Worm (Caenorhabditis elegans) whole organism, late embryonic: Measurements from ENCODE around the gene git-1.

Experiments
- C08G9.2 ChIP-seq: sonication (generic microtip); optimal IDR thresholded peaks from 2 replicates; lab custom pipeline; 2016; ENCODE audit warnings: mild to moderate bottlenecking, missing genetic modification characterization, moderate library complexity, missing compliant biosample characterization
- C38D4.7 ChIP-seq: fragments of 200-800 bp; sonication (Bioruptor generic); optimal IDR thresholded peaks from 2 replicates; lab custom pipeline; 2018; ENCODE audit warnings: mild to moderate bottlenecking, missing genetic modification characterization, moderate library complexity, missing compliant biosample characterization
- F13H6.1 ChIP-seq: sonication (generic microtip); optimal IDR thresholded peaks from 2 replicates; lab custom pipeline; 2016; ENCODE audit warnings: missing genetic modification characterization, missing compliant biosample characterization
- K02D7.2 ChIP-seq: sonication (generic microtip); optimal IDR thresholded peaks from 2 replicates; lab custom pipeline; 2017; ENCODE audit warnings: mild to moderate bottlenecking, missing genetic modification characterization, missing compliant biosample characterization
- K09A11.1 ChIP-seq: sonication (generic microtip); optimal IDR thresholded peaks from 2 replicates; lab custom pipeline; 2017; ENCODE audit warnings: antibody characterized with exemption, mild to moderate bottlenecking, missing genetic modification characterization, missing compliant biosample characterization; ENCODE audit not compliant: insufficient read depth
- T23F11.4 ChIP-seq: fragments of 200-800 bp; sonication (Bioruptor generic); optimal IDR thresholded peaks from 2 replicates; lab custom pipeline; 2018; ENCODE audit warnings: mild to moderate bottlenecking, missing genetic modification characterization, missing compliant biosample characterization
- Y22D7AL.16 ChIP-seq: sonication (generic microtip); optimal IDR thresholded peaks from 2 replicates; lab custom pipeline; 2016; ENCODE audit warnings: missing genetic modification characterization, missing compliant biosample characterization
- ahr-1 ChIP-seq: sonication (generic microtip); optimal IDR thresholded peaks from 2 replicates; lab custom pipeline; 2016; ENCODE audit warnings: missing genetic modification characterization, missing compliant biosample characterization
- ceh-14 ChIP-seq: sonication (generic microtip); optimal IDR thresholded peaks from 2 replicates; lab custom pipeline; 2016; ENCODE audit warnings: missing genotype, missing genetic modification characterization, missing compliant biosample characterization
- ceh-19 ChIP-seq: fragments of 200-800 bp; sonication (Bioruptor generic); optimal IDR thresholded peaks from 2 replicates; lab custom pipeline; 2018; ENCODE audit warnings: mild to moderate bottlenecking, missing genetic modification characterization, missing compliant biosample characterization
- ceh-24 ChIP-seq: sonication (generic microtip); optimal IDR thresholded peaks from 2 replicates; lab custom pipeline; 2016; ENCODE audit warnings: mild to moderate bottlenecking, missing genetic modification characterization, missing compliant biosample characterization
- ceh-30 ChIP-seq: fragments of 150-350 bp; optimal IDR thresholded peaks from 2 replicates; lab custom pipeline; 2014; ENCODE audit warnings: missing biosample characterization, missing genetic modification characterization
- ceh-48 ChIP-seq: sonication (generic microtip); optimal IDR thresholded peaks from 2 replicates; lab custom pipeline; 2016; ENCODE audit warnings: missing genetic modification characterization, inconsistent platforms, missing compliant biosample characterization
- ceh-9 ChIP-seq: sonication (generic microtip); optimal IDR thresholded peaks from 2 replicates; lab custom pipeline; 2016; ENCODE audit warnings: mild to moderate bottlenecking, missing genetic modification characterization, inconsistent platforms, missing compliant biosample characterization
- che-1 ChIP-seq: sonication (generic microtip); optimal IDR thresholded peaks from 2 replicates; lab custom pipeline; 2016; ENCODE audit warnings: mild to moderate bottlenecking, missing genetic modification characterization, missing compliant biosample characterization
- dve-1 ChIP-seq: sonication (generic microtip); optimal IDR thresholded peaks from 2 replicates; lab custom pipeline; 2017; ENCODE audit warnings: antibody characterized with exemption, mild to moderate bottlenecking, missing genetic modification characterization, missing compliant biosample characterization
- elt-2 ChIP-seq: sonication (generic microtip); optimal IDR thresholded peaks from 2 replicates; lab custom pipeline; 2016; ENCODE audit warnings: missing genetic modification reagents, missing genetic modification characterization, missing compliant biosample characterization
- elt-4 ChIP-seq: sonication (generic microtip); optimal IDR thresholded peaks from 2 replicates; lab custom pipeline; 2016; ENCODE audit warnings: missing genetic modification characterization, missing compliant biosample characterization
- ets-4 ChIP-seq: sonication (generic microtip); optimal IDR thresholded peaks from 2 replicates; lab custom pipeline; 2016; ENCODE audit warnings: missing genetic modification characterization, missing compliant biosample characterization
- fax-1 ChIP-seq: sonication (generic microtip); optimal IDR thresholded peaks from 2 replicates; lab custom pipeline; 2016; ENCODE audit warnings: missing genotype, missing genetic modification characterization, missing compliant biosample characterization
- fkh-10 ChIP-seq: fragments of 150-350 bp; optimal IDR thresholded peaks from 2 replicates; lab custom pipeline; 2014; ENCODE audit warnings: missing biosample characterization, missing genetic modification reagents, missing genetic modification characterization
- fkh-6 ChIP-seq: sonication (generic microtip); optimal IDR thresholded peaks from 2 replicates; lab custom pipeline; 2016; ENCODE audit warnings: missing genetic modification characterization, missing compliant biosample characterization
- hlh-13 ChIP-seq: fragments of 200-800 bp; sonication (Bioruptor generic); optimal IDR thresholded peaks from 2 replicates; lab custom pipeline; 2018; ENCODE audit warnings: mild to moderate bottlenecking, missing genetic modification characterization, missing compliant biosample characterization
- hlh-15 ChIP-seq: sonication (generic microtip); optimal IDR thresholded peaks from 2 replicates; lab custom pipeline; 2016; ENCODE audit warnings: missing genetic modification characterization, missing compliant biosample characterization
- hlh-6 ChIP-seq: sonication (generic microtip); optimal IDR thresholded peaks from 2 replicates; lab custom pipeline; 2016; ENCODE audit warnings: missing genotype, missing genetic modification characterization, missing compliant biosample characterization
- hlh-8 ChIP-seq: sonication (generic microtip); optimal IDR thresholded peaks from 2 replicates; lab custom pipeline; 2016; ENCODE audit warnings: missing genotype, missing genetic modification characterization, missing compliant biosample characterization
- lim-6 ChIP-seq: sonication (generic microtip); optimal IDR thresholded peaks from 2 replicates; lab custom pipeline; 2016; ENCODE audit warnings: missing genetic modification characterization, missing compliant biosample characterization
- lin-11 ChIP-seq: fragments of 200-800 bp; sonication (Bioruptor generic); optimal IDR thresholded peaks from 2 replicates; lab custom pipeline; 2018; ENCODE audit warnings: mild to moderate bottlenecking, missing genetic modification characterization, missing compliant biosample characterization
- madf-2 ChIP-seq: sonication (generic microtip); optimal IDR thresholded peaks from 2 replicates; lab custom pipeline; 2017; ENCODE audit warnings: missing genetic modification characterization, missing compliant biosample characterization
- nfya-1 ChIP-seq: sonication (generic microtip); optimal IDR thresholded peaks from 2 replicates; lab custom pipeline; 2017; ENCODE audit warnings: missing genetic modification characterization, mild to moderate bottlenecking, missing compliant biosample characterization, antibody characterized with exemption, moderate library complexity
- npax-4 ChIP-seq: sonication (generic microtip); optimal IDR thresholded peaks from 2 replicates; lab custom pipeline; 2016; ENCODE audit warnings: missing genetic modification characterization, missing compliant biosample characterization
- pha-2 ChIP-seq: sonication (generic microtip); optimal IDR thresholded peaks from 2 replicates; lab custom pipeline; 2017; ENCODE audit warnings: mild to moderate bottlenecking, missing genetic modification characterization, missing compliant biosample characterization
- pros-1 ChIP-seq: fragments of 150-350 bp; optimal IDR thresholded peaks from 2 replicates; lab custom pipeline; 2014; ENCODE audit warnings: missing biosample characterization, missing genetic modification reagents, missing genetic modification characterization
- sdc-2 ChIP-seq: sonication (generic microtip); optimal IDR thresholded peaks from 2 replicates; lab custom pipeline; 2016; ENCODE audit warnings: missing genotype, missing genetic modification characterization, missing compliant biosample characterization
- sox-2 ChIP-seq: fragments of 200-800 bp; sonication (Bioruptor generic); IDR thresholded peaks from 2 replicates; pipeline ENCODE4 v1.3.6; 2022; ENCODE audit warnings: missing genetic modification reagents, missing genetic modification characterization, missing compliant biosample characterization
- sox-4 ChIP-seq: sonication (generic microtip); optimal IDR thresholded peaks from 2 replicates; lab custom pipeline; 2017; ENCODE audit warnings: mild to moderate bottlenecking, missing genetic modification characterization, inconsistent platforms, missing compliant biosample characterization
- tbx-2 ChIP-seq: sonication (generic microtip); optimal IDR thresholded peaks from 2 replicates; lab custom pipeline; 2016; ENCODE audit warnings: missing genetic modification characterization, missing compliant biosample characterization
- tbx-7 ChIP-seq: sonication (generic microtip); optimal IDR thresholded peaks from 2 replicates; lab custom pipeline; 2016; ENCODE audit warnings: missing genotype, missing genetic modification characterization, missing compliant biosample characterization
- unc-3 ChIP-seq, 2 experiments: fragments of 200-800 bp in 1 of 2; sonication (Bioruptor generic) in 1 of 2; sonication (generic microtip) in 1 of 2; conservative IDR thresholded peaks in 1 of 2; optimal IDR thresholded peaks in 1 of 2; 2 replicates each; pipeline versions ENCODE4 v1.3.6 to Lab custom; 2016 to 2022; ENCODE audit warnings: missing compliant biosample characterization in 2 of 2, missing genetic modification characterization in 2 of 2, missing genetic modification reagents in 1 of 2
- unc-42 ChIP-seq: sonication (generic microtip); optimal IDR thresholded peaks from 2 replicates; lab custom pipeline; 2016; ENCODE audit warnings: missing genotype, missing genetic modification characterization, missing compliant biosample characterization
- unc-55 ChIP-seq: sonication (generic microtip); optimal IDR thresholded peaks from 2 replicates; lab custom pipeline; 2017; ENCODE audit warnings: missing biosample characterization, missing genetic modification reagents, missing genetic modification characterization

The git-1 gene

ce11 chrX:10568385-10569149 lies 43.9 kb downstream of the git-1 start (continued):
- no peak for TF ChIP-seq unc-3 (GFP tag; conservative IDR thresholded peaks at IDR 0.05; lab: Robert Waterston, UW)
- peak; percentile 65 for TF ChIP-seq unc-3 (tag; optimal IDR thresholded peaks at IDR 0.05; lab: Kevin White, UChicago)
- peak; percentile 2; the same call in 1 of the 2 replicates for TF ChIP-seq sox-2 (GFP tag; lab: Robert Waterston, UW)
- no peak for TF ChIP-seq K02D7.2 (tag; lab: Kevin White, UChicago)
- peak; percentile 23 for TF ChIP-seq C38D4.7 (GFP tag; lab: Kevin White, UChicago)
- peak; percentile 77 for TF ChIP-seq ceh-14 (tag; lab: Kevin White, UChicago)
- no peak for TF ChIP-seq hlh-13
- peak; percentile 85 for TF ChIP-seq nfya-1 (tag; lab: Kevin White, UChicago)
- TF ChIP-seq unc-55 (GFP tag; lab: Kevin White, UChicago) = peak; percentile 92
- peak; percentile 21 for TF ChIP-seq ets-4 (tag; lab: Kevin White, UChicago)
- TF ChIP-seq tbx-7 (tag; lab: Kevin White, UChicago) = peak; percentile 19
- TF ChIP-seq tbx-2 = peak; percentile 95
- peak; percentile 66 for TF ChIP-seq madf-2 (tag; lab: Kevin White, UChicago)
- peak; percentile 80 for TF ChIP-seq hlh-6 (tag; lab: Kevin White, UChicago)
- TF ChIP-seq pha-2 (tag; lab: Kevin White, UChicago) = no peak
- peak; percentile 88 for TF ChIP-seq sdc-2 (tag; lab: Kevin White, UChicago)
- peak; percentile 59 for TF ChIP-seq hlh-8 (tag; lab: Kevin White, UChicago)
- TF ChIP-seq che-1 = peak; percentile 59
- TF ChIP-seq ceh-19 (GFP tag; lab: Kevin White, UChicago) = peak; percentile 57
- no peak for TF ChIP-seq ceh-9 (tag; lab: Kevin White, UChicago)
- peak; percentile 44 for TF ChIP-seq fkh-6 (tag; lab: Kevin White, UChicago)

ce11 chrX:10569185-10569584 lies 44.5 kb downstream of the git-1 start, which contains the start of gene bet-2:
Gene bet-2 (plus strand): TSS chrX:10569273.
- TF ChIP-seq che-1 = no peak
- no peak for TF ChIP-seq elt-2
- no peak for TF ChIP-seq pros-1
- TF ChIP-seq ceh-30 = no peak
- TF ChIP-seq hlh-6 (tag; lab: Kevin White, UChicago) = no peak
- TF ChIP-seq sox-4 (tag; lab: Kevin White, UChicago) = no peak

ce11 chrX:10576410-10576809 lies 51.7 kb downstream of the git-1 start:
- peak; percentile 21 for TF ChIP-seq dve-1 (tag; lab: Kevin White, UChicago)
- peak; percentile 30 for TF ChIP-seq pros-1
- no peak for TF ChIP-seq elt-4 (tag; lab: Kevin White, UChicago)
- TF ChIP-seq unc-42 = peak; percentile 0

- TF ChIP-seq elt-2 (no peak), fax-1 (tag; lab: Kevin White, UChicago) (no peak), lim-6 (tag; lab: Kevin White, UChicago) (no peak), hlh-8 (tag; lab: Kevin White, UChicago) (no peak), ceh-14 (tag; lab: Kevin White, UChicago) (no peak), K09A11.1 (tag; lab: Kevin White, UChicago) (no peak), T23F11.4 (GFP tag; lab: Kevin White, UChicago) (no peak), sox-2 (GFP tag; lab: Robert Waterston, UW) (no peak), fkh-10 (GFP tag; lab: Kevin White, UChicago) (no peak), lin-11 (tag; lab: Kevin White, UChicago) (no peak), tbx-2 (no peak), ceh-48 (tag; lab: Kevin White, UChicago) (no peak), ceh-24 (tag; lab: Kevin White, UChicago) (no peak), C08G9.2 (tag; lab: Kevin White, UChicago) (no peak), npax-4 (tag; lab: Kevin White, UChicago) (no peak), F13H6.1 (tag; lab: Kevin White, UChicago) (no peak), ahr-1 (tag; lab: Kevin White, UChicago) (no peak), Y22D7AL.16 (tag; lab: Kevin White, UChicago) (no peak), ets-4 (tag; lab: Kevin White, UChicago) (no peak), hlh-15 (tag; lab: Kevin White, UChicago) (no peak)
Measured at ce11 chrX:10576872-10577271, 52.2 kb downstream of the git-1 start, which contains the start of gene nhx-5. Gene nhx-5 (plus strand): TSS chrX:10576953.
